Worm (Caenorhabditis elegans): ENCODE results near the gene B0244.9.

Gene B0244.9

ce11 chrIII:5721888-5722287, 8.9 kb downstream of the B0244.9 start (continued):
- peak; percentile 55 for TF ChIP-seq unc-86 (tag; optimal IDR thresholded peaks at IDR 0.05)

ce11 chrIII:5721488-5721887, 9.3 kb downstream of the B0244.9 start:
- TF ChIP-seq nhr-77 (tag; optimal IDR thresholded peaks at IDR 0.05) = no peak
- peak; percentile 21 for TF ChIP-seq blmp-1 (tag; optimal IDR thresholded peaks at IDR 0.05)
- no peak for TF ChIP-seq snu-23 (GFP tag; optimal IDR thresholded peaks at IDR 0.05)
- no peak for TF ChIP-seq hlh-17 (GFP tag; optimal IDR thresholded peaks at IDR 0.05; ENCODE audit: borderline replicate concordance)
- TF ChIP-seq C34B4.2 (tag; optimal IDR thresholded peaks at IDR 0.05) = no peak
- TF ChIP-seq elt-2 (tag; optimal IDR thresholded peaks at IDR 0.05) = no peak
- TF ChIP-seq elt-3 (tag; optimal IDR thresholded peaks at IDR 0.05) = no peak
- no peak for TF ChIP-seq dsc-1 (tag; optimal IDR thresholded peaks at IDR 0.05)

- TF ChIP-seq fkh-10 (GFP tag; optimal IDR thresholded peaks at IDR 0.05) = no peak
- no peak for TF ChIP-seq lsy-2 (tag; optimal IDR thresholded peaks at IDR 0.05)
- TF ChIP-seq lin-14 (GFP tag; optimal IDR thresholded peaks at IDR 0.05) = peak; percentile 54
- TF ChIP-seq ztf-11 (tag; optimal IDR thresholded peaks at IDR 0.05) = peak in 1 of 2 experiments; percentile 27
- TF ChIP-seq efl-1 (optimal IDR thresholded peaks at IDR 0.05) = no peak
- TF ChIP-seq efl-1 (GFP tag; optimal IDR thresholded peaks at IDR 0.05 in 1 of 2) = peak in 1 of 2 experiments; percentile 60
- no peak for TF ChIP-seq fkh-8 (tag; optimal IDR thresholded peaks at IDR 0.05)
- no peak for TF ChIP-seq nhr-77 (tag; optimal IDR thresholded peaks at IDR 0.05)
- no peak for TF ChIP-seq tlp-1 (tag; optimal IDR thresholded peaks at IDR 0.05)
- TF ChIP-seq lin-15B (tag; optimal IDR thresholded peaks at IDR 0.05) = no peak
- no peak for TF ChIP-seq pag-3 (tag; optimal IDR thresholded peaks at IDR 0.05; ENCODE audit: borderline replicate concordance, insufficient read depth)
- no peak for TF ChIP-seq nhr-237 (tag; optimal IDR thresholded peaks at IDR 0.05)
- TF ChIP-seq nhr-85 (tag) = peak; percentile 53
- TF ChIP-seq aly-2 (tag; optimal IDR thresholded peaks at IDR 0.05) = no peak
- no peak for TF ChIP-seq snpc-4 (tag; optimal IDR thresholded peaks at IDR 0.05)
- no peak for TF ChIP-seq efl-3 (GFP tag; optimal IDR thresholded peaks at IDR 0.05)
- TF ChIP-seq F16B12.6 (tag; optimal IDR thresholded peaks at IDR 0.05) = no peak
- no peak for TF ChIP-seq vab-15 (tag; optimal IDR thresholded peaks at IDR 0.05)
- no peak for TF ChIP-seq nhr-84 (tag; optimal IDR thresholded peaks at IDR 0.05)
- no peak for TF ChIP-seq tbx-2 (tag; optimal IDR thresholded peaks at IDR 0.05)
- no peak for TF ChIP-seq unc-62 (GFP tag; optimal IDR thresholded peaks at IDR 0.05)
- TF ChIP-seq ceh-63 (GFP tag; optimal IDR thresholded peaks at IDR 0.05) = no peak
- TF ChIP-seq hlh-17 (GFP tag; optimal IDR thresholded peaks at IDR 0.05; ENCODE audit: borderline replicate concordance) = no peak
- TF ChIP-seq unc-86 (tag; optimal IDR thresholded peaks at IDR 0.05) = no peak
Measured at ce11 chrIII:5720266-5721019, 10.4 kb downstream of the B0244.9 start.

ce11 chrIII:5719832-5720194, 11.0 kb downstream of the B0244.9 start:
- TF ChIP-seq unc-130 (tag; optimal IDR thresholded peaks at IDR 0.05) (no peak), lsy-2 (tag; optimal IDR thresholded peaks at IDR 0.05) (peak in 1 of 2 experiments; percentile 4), efl-1 (optimal IDR thresholded peaks at IDR 0.05) (peak; percentile 75 to 98), efl-1 (GFP tag; optimal IDR thresholded peaks at IDR 0.05 in 1 of 2) (peak; percentile 72 to 96), dpl-1 (GFP tag; optimal IDR thresholded peaks at IDR 0.05) (peak; percentile 46 to 80 (median 71)), lin-35 (GFP tag; optimal IDR thresholded peaks at IDR 0.05) (peak; percentile 76 to 81)
